Worm (Caenorhabditis elegans): ENCODE results near the gene C25F9.2.

- no peak for TF ChIP-seq W03F9.2 (tag; optimal IDR thresholded peaks at IDR 0.05)
- no peak for TF ChIP-seq him-1 (tag; optimal IDR thresholded peaks at IDR 0.05)
- no peak for TF ChIP-seq dao-5 (tag; optimal IDR thresholded peaks at IDR 0.05)
Measured at ce11 chrV:19449544-19449943, 28.3 kb downstream of the C25F9.2 start, which contains the start of gene M04C3.5.

All from whole organism, L4/young adult.